Worm (Caenorhabditis elegans) whole organism, L2 larva: ENCODE results near the gene sma-4.

Experiments
- C34F6.9 ChIP-seq: fragments of 150-350 bp; optimal IDR thresholded peaks from 2 replicates; lab custom pipeline; 2014; ENCODE audit warnings: missing biosample characterization, missing genetic modification characterization
- R02D3.7 ChIP-seq: fragments of 150-350 bp; optimal IDR thresholded peaks from 2 replicates; lab custom pipeline; 2014; ENCODE audit warnings: missing biosample characterization, missing genetic modification characterization
- Y55F3AM.14 ChIP-seq: fragments of 200-800 bp; sonication (Bioruptor generic); optimal IDR thresholded peaks from 2 replicates; lab custom pipeline; 2018; ENCODE audit warnings: mild to moderate bottlenecking, missing genetic modification characterization, missing compliant biosample characterization
- alr-1 ChIP-seq: fragments of 150-350 bp; optimal IDR thresholded peaks from 2 replicates; lab custom pipeline; 2014; ENCODE audit warnings: missing biosample characterization, missing genetic modification characterization
- aly-2 ChIP-seq: fragments of 150-350 bp; optimal IDR thresholded peaks from 2 replicates; lab custom pipeline; 2014; ENCODE audit warnings: missing biosample characterization, missing genetic modification characterization
- ama-1 ChIP-seq: fragments of 150-350 bp; optimal IDR thresholded peaks from 2 replicates; lab custom pipeline; 2018; ENCODE audit warnings: inconsistent platforms
- blmp-1 ChIP-seq: sonication (generic microtip); optimal IDR thresholded peaks from 2 replicates; lab custom pipeline; 2017; ENCODE audit warnings: missing genetic modification characterization, mild to moderate bottlenecking, missing compliant biosample characterization, antibody characterized with exemption, moderate library complexity; ENCODE audit not compliant: insufficient read depth
- crh-2 ChIP-seq: sonication (generic microtip); optimal IDR thresholded peaks from 2 replicates; lab custom pipeline; 2017; ENCODE audit warnings: missing biosample characterization, missing genetic modification characterization
- egl-27 ChIP-seq: sonication (generic microtip); optimal IDR thresholded peaks from 3 replicates; lab custom pipeline; 2017; ENCODE audit warnings: missing biosample characterization, missing genetic modification reagents, missing genetic modification characterization
- elt-1 ChIP-seq: fragments of 150-350 bp; optimal IDR thresholded peaks from 2 replicates; lab custom pipeline; 2014; ENCODE audit warnings: missing biosample characterization, missing genetic modification characterization
- elt-3 ChIP-seq: sonication (generic microtip); optimal IDR thresholded peaks from 2 replicates; lab custom pipeline; 2017; ENCODE audit warnings: missing biosample characterization, missing genetic modification characterization
- fos-1 ChIP-seq: fragments of 150-350 bp; optimal IDR thresholded peaks from 2 replicates; lab custom pipeline; 2014; ENCODE audit warnings: missing biosample characterization, missing genetic modification characterization
- gmeb-1 ChIP-seq: fragments of 150-350 bp; optimal IDR thresholded peaks from 2 replicates; lab custom pipeline; 2014; ENCODE audit warnings: missing biosample characterization, missing genetic modification characterization
- lin-11 ChIP-seq: fragments of 150-350 bp; sonication (generic microtip); optimal IDR thresholded peaks from 2 replicates; lab custom pipeline; 2014; ENCODE audit warnings: missing biosample characterization, missing genetic modification characterization, inconsistent platforms, mixed read lengths
- lin-13 ChIP-seq: fragments of 150-350 bp; optimal IDR thresholded peaks from 2 replicates; lab custom pipeline; 2014; ENCODE audit warnings: missing biosample characterization, missing genetic modification reagents, missing genetic modification characterization
- lin-39 ChIP-seq: fragments of 150-350 bp; optimal IDR thresholded peaks from 2 replicates; lab custom pipeline; 2014; ENCODE audit warnings: missing biosample characterization, missing genetic modification reagents, missing genetic modification characterization
- lsy-2 ChIP-seq, 2 experiments: fragments of 150-350 bp in 1 of 2; sonication (generic microtip) in 1 of 2; optimal IDR thresholded peaks; 2 replicates each; lab custom pipeline; 2014 to 2017; ENCODE audit warnings: missing biosample characterization in 2 of 2, missing genetic modification characterization in 2 of 2
- mab-5 ChIP-seq: fragments of 150-350 bp; optimal IDR thresholded peaks from 2 replicates; lab custom pipeline; 2014; ENCODE audit warnings: missing biosample characterization, missing genetic modification characterization
- mdl-1 ChIP-seq, 2 experiments: fragments of 150-350 bp in 1 of 2; sonication (generic microtip) in 1 of 2; optimal IDR thresholded peaks; 2 replicates each; lab custom pipeline; 2017; ENCODE audit warnings: missing biosample characterization in 2 of 2, missing genetic modification characterization in 2 of 2
- nhr-10 ChIP-seq: sonication (generic microtip); optimal IDR thresholded peaks from 2 replicates; lab custom pipeline; 2017; ENCODE audit warnings: missing biosample characterization, missing genetic modification characterization
- nhr-11 ChIP-seq: fragments of 150-350 bp; optimal IDR thresholded peaks from 2 replicates; lab custom pipeline; 2014; ENCODE audit warnings: missing biosample characterization, missing genetic modification characterization
- nhr-12 ChIP-seq: fragments of 150-350 bp; optimal IDR thresholded peaks from 2 replicates; lab custom pipeline; 2014; ENCODE audit warnings: missing biosample characterization, missing genetic modification characterization
- nhr-129 ChIP-seq: fragments of 150-350 bp; optimal IDR thresholded peaks from 2 replicates; lab custom pipeline; 2014; ENCODE audit warnings: missing biosample characterization, missing genetic modification characterization
- nhr-21 ChIP-seq: fragments of 150-350 bp; optimal IDR thresholded peaks from 2 replicates; lab custom pipeline; 2014; ENCODE audit warnings: missing biosample characterization, missing genetic modification characterization
- nhr-23 ChIP-seq: fragments of 150-350 bp; optimal IDR thresholded peaks from 2 replicates; lab custom pipeline; 2014; ENCODE audit warnings: missing biosample characterization, missing genetic modification reagents, missing genetic modification characterization
- nhr-25 ChIP-seq: fragments of 150-350 bp; sonication (generic microtip); optimal IDR thresholded peaks from 3 replicates; lab custom pipeline; 2014; ENCODE audit warnings: missing biosample characterization, missing genetic modification characterization
- nhr-6 ChIP-seq: fragments of 150-350 bp; optimal IDR thresholded peaks from 2 replicates; lab custom pipeline; 2014; ENCODE audit warnings: missing biosample characterization, missing genetic modification characterization
- nhr-77 ChIP-seq: fragments of 150-350 bp; optimal IDR thresholded peaks from 2 replicates; lab custom pipeline; 2014; ENCODE audit warnings: missing biosample characterization, missing genetic modification characterization
- sem-4 ChIP-seq: fragments of 150-350 bp; optimal IDR thresholded peaks from 2 replicates; lab custom pipeline; 2014; ENCODE audit warnings: missing biosample characterization, missing genetic modification reagents, missing genetic modification characterization
- skn-1 ChIP-seq: sonication (generic microtip); optimal IDR thresholded peaks from 2 replicates; lab custom pipeline; 2017; ENCODE audit warnings: missing biosample characterization, missing genetic modification characterization
- sma-3 ChIP-seq: sonication (generic microtip); optimal IDR thresholded peaks from 2 replicates; lab custom pipeline; 2016; ENCODE audit warnings: missing genetic modification reagents, missing genetic modification characterization, missing compliant biosample characterization
- sma-9 ChIP-seq, 2 experiments: fragments of 150-350 bp in 1 of 2; sonication (generic microtip) in 1 of 2; optimal IDR thresholded peaks; 2 replicates each; lab custom pipeline; 2014 to 2016; ENCODE audit warnings: missing genetic modification characterization in 2 of 2, mild to moderate bottlenecking in 1 of 2, missing biosample characterization in 1 of 2, missing compliant biosample characterization in 1 of 2, missing genetic modification reagents in 1 of 2, moderate library complexity in 1 of 2
- snpc-4 ChIP-seq: fragments of 150-350 bp; optimal IDR thresholded peaks from 2 replicates; lab custom pipeline; 2014; ENCODE audit warnings: missing biosample characterization, missing genetic modification characterization
- unc-55 ChIP-seq: fragments of 150-350 bp; sonication (generic microtip); optimal IDR thresholded peaks from 3 replicates; lab custom pipeline; 2014; ENCODE audit warnings: missing biosample characterization, missing genetic modification reagents, missing genetic modification characterization
- ztf-1 ChIP-seq: fragments of 200-800 bp; sonication (Bioruptor generic); conservative IDR thresholded peaks from 2 replicates; pipeline ENCODE4 v1.3.6; 2022; ENCODE audit warnings: missing genetic modification characterization, missing compliant biosample characterization
- ztf-11 ChIP-seq: sonication (generic microtip); optimal IDR thresholded peaks from 2 replicates; lab custom pipeline; 2017; ENCODE audit warnings: missing biosample characterization, missing genetic modification characterization
- ztf-4 ChIP-seq: fragments of 150-350 bp; optimal IDR thresholded peaks from 2 replicates; lab custom pipeline; 2014; ENCODE audit warnings: missing biosample characterization, missing genetic modification characterization

The sma-4 gene

DNA sequence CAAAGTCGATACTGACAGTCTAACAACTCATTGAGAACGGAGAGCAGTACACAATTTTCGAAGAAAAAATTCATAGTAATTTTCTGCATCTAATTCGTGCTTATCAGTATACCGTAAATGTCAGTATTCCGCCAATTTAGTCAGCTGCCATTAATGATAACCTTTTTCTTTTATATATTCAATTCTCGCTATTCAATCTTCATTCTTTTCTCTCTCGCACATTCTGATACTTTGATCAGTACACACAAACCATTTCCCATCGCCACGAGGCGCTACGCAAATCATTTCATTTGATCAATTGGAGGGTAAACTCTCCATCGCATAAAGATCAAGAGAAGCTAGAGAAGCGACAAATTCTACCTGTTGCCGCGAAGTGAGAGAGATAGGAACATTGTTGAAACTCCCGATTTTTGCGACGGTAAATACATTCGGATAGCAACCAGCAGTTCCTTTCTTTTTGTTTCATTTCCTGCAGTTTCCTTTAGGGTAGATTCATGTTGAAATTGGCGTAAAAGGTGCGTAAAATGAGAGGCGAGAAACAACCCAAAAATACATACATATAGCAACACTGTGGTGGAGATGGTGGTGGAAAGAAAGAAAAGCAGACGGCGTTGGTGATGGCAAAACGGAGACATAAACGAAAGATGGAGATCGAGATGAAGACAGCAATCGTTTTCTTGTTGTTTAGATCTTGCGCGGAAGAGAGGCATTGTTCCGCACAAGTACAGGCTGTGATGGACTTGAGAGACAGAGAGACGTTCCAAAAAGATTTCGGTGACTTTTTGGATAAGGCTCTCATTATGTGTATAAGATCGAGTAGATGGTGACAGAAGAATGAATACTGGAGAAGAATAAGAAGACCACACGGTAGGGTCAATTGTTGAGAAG lies 22.4 kb downstream of the sma-4 start (continued):
- TF ChIP-seq ztf-4, result peak; percentile 24

DNA sequence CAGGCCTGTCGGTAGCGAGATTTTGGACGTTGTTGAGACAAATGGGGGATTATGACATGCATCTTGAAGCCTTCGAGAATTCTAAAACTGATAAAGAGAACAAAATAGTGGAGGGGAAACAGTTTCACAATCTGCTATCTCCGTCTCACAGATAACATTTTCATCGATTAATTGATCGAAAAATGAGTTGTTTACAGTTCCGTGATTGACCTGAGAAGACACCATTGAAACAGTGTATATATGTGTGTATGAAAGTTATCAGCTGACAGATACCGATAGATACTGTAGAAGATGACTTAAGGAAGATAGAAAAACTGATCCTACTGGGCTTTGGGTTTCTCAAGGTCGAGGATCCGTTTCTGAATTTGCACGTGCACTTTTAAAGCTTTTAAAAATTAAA lies 23.1 kb downstream of the sma-4 start:
- peak; percentile 41 for TF ChIP-seq fos-1 (tag; lab: Kevin White, UChicago)
- no peak for TF ChIP-seq elt-1 (tag; lab: Kevin White, UChicago)
- peak in 1 of 2 experiments; percentile 32 for TF ChIP-seq lsy-2 (tag; optimal IDR thresholded peaks at IDR 0.05; lab: Kevin White, UChicago)
- peak; percentile 25 for TF ChIP-seq crh-2 (tag; lab: Kevin White, UChicago)
- TF ChIP-seq blmp-1 (tag; lab: Kevin White, UChicago), result peak; percentile 49
- TF ChIP-seq nhr-129 (tag; lab: Kevin White, UChicago), result peak; percentile 26
- TF ChIP-seq skn-1 (tag; lab: Kevin White, UChicago), result peak; percentile 3
- TF ChIP-seq lin-39 (tag; lab: Kevin White, UChicago), result no peak
- TF ChIP-seq egl-27 (tag; lab: Kevin White, UChicago), result peak; percentile 59
- no peak for TF ChIP-seq elt-3 (tag; lab: Kevin White, UChicago)
- TF ChIP-seq gmeb-1 (tag; lab: Kevin White, UChicago), result peak; percentile 46
- TF ChIP-seq sma-9 (GFP tag; optimal IDR thresholded peaks at IDR 0.05; lab: Kevin White, UChicago), result peak; percentile 61
- no peak for TF ChIP-seq sma-9 (tag; optimal IDR thresholded peaks at IDR 0.05; lab: Kevin White, UChicago)

DNA sequence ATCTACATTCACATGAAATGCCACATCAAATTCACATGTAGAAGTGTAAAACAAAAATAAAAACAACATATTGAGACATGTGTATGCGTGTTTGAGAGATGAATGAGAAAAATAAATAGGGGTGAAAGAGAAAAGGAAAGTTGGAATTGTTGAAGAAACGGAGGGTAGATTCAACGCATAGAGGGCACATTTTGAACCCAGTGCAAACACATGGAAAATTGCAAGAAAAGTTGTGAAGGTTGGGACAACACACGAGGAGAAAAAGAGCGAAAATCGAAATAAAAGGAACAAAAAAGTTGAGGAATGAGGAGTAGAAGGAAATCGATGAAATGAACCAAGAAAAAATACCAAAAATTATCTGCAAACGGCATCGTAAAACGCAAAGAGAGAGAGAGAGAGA lies 23.6 kb downstream of the sma-4 start:
- TF ChIP-seq unc-55 (GFP tag; lab: Kevin White, UChicago) (no peak), C34F6.9 (peak; percentile 16), lin-13 (no peak), crh-2 (tag; lab: Kevin White, UChicago) (no peak), ztf-11 (tag; lab: Kevin White, UChicago) (no peak), sma-9 (GFP tag; optimal IDR thresholded peaks at IDR 0.05; lab: Kevin White, UChicago) (peak; percentile 6), sma-9 (tag; optimal IDR thresholded peaks at IDR 0.05; lab: Kevin White, UChicago) (no peak), ztf-1 (no peak), ztf-4 (no peak), R02D3.7 (no peak), ama-1 (lab: Kevin White, UChicago) (no peak)

DNA sequence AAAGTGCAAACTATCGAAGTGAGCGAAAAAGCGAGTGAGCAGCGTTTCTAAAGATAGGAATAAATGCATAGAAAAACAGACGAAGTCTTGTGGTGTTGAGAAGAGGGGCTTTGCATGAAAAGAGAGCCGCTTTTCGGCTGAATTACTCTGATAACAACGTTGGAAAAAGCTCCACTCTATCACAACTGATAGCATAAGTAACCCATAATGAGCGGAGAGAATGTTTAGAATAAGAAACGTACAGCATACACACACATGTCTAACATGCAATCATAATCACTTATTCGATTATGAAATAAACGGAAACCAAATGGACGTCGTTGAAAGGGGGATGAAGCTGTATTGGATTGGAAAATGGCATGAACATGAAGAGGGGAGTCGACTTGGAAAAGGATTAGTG lies 24.2 kb downstream of the sma-4 start:
- TF ChIP-seq fos-1 (tag; lab: Kevin White, UChicago), result peak; percentile 40
- TF ChIP-seq sma-9 (GFP tag; optimal IDR thresholded peaks at IDR 0.05; lab: Kevin White, UChicago), result peak; percentile 5
- no peak for TF ChIP-seq sma-9 (tag; optimal IDR thresholded peaks at IDR 0.05; lab: Kevin White, UChicago)
- no peak for TF ChIP-seq nhr-23

DNA sequence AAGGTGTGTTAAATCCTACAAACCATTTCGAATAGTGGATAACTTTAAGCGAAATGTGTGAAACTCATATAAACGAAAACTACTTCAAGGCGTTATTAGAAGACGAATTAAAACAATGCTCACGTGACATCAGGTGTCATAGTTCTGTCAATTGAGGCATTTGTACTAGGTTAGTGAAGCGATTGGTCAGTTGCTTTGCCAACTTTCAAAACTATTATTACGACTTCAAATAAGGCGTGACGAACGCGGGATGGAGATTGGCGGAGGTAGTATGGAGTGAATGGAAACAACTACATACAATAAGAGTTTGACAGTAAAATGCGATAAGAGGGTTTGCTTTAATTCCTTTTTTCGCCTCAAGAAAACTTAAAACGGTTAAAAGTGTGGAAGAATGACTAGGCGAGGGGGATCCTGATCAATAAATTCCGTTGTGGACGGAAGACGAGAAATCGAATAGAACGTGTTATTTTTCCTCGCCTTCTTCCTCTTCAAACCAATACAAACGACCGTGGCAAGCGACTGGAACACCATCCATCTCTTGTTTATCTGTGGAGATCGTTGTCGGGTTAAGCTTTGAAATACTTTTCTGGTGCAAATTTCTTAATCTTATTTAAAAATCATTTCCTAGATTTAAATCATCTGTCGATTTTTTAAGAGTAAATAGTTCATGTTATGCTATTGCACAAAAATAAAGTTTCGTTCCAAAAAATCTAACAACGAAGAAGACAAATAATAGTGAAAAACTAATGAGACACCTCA lies 25.0 kb downstream of the sma-4 start:
- TF ChIP-seq egl-27 (tag; lab: Kevin White, UChicago) (no peak), gmeb-1 (tag; lab: Kevin White, UChicago) (peak; percentile 28)
- TF ChIP-seq, all 48 proteins: peak for 1

DNA sequence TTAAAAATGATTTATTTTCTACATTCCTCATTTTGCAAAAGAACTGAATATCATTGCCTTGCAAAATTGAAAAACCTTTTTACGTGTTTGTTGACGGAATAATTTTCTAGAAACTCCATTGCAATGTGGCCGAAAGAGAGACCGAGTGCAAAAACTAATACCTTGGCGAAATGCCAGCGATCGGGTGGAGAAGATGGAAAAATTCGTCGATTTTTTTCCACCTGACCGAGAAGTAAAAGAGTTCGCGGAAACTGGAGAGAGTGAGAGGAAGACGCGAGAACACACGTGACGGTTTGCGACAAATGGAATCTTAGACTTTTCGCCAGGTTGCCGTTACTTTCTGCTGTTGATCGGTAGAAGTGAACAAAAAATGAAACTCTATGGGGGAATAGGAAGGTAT lies 25.6 kb downstream of the sma-4 start:
- no peak for TF ChIP-seq nhr-77 (tag; lab: Kevin White, UChicago)
- TF ChIP-seq mdl-1 (tag; optimal IDR thresholded peaks at IDR 0.05; lab: Kevin White, UChicago), result peak; percentile 42 to 63
- peak; percentile 78 for TF ChIP-seq nhr-129 (tag; lab: Kevin White, UChicago)
- no peak for TF ChIP-seq nhr-11 (tag; lab: Kevin White, UChicago)
- TF ChIP-seq lin-11 (tag; lab: Kevin White, UChicago), result peak; percentile 12
- TF ChIP-seq nhr-21, result peak; percentile 47
- TF ChIP-seq mab-5 (tag; lab: Kevin White, UChicago), result no peak
- no peak for TF ChIP-seq alr-1 (tag; lab: Kevin White, UChicago)
- TF ChIP-seq ztf-4, result no peak
- TF ChIP-seq sma-3 (GFP tag; lab: Kevin White, UChicago), result peak; percentile 39
- TF ChIP-seq Y55F3AM.14, result no peak
- TF ChIP-seq egl-27 (tag; lab: Kevin White, UChicago), result no peak
- peak; percentile 19 for TF ChIP-seq fos-1 (tag; lab: Kevin White, UChicago)
- TF ChIP-seq aly-2, result no peak
- TF ChIP-seq sem-4 (tag; lab: Kevin White, UChicago), result peak; percentile 37
- TF ChIP-seq C34F6.9, result peak; percentile 44
- TF ChIP-seq blmp-1 (tag; lab: Kevin White, UChicago), result peak; percentile 48
- peak; percentile 63 for TF ChIP-seq nhr-25
- TF ChIP-seq nhr-12 (tag; lab: Kevin White, UChicago), result no peak
- no peak for TF ChIP-seq snpc-4
- no peak for TF ChIP-seq nhr-10 (tag; lab: Kevin White, UChicago)
- TF ChIP-seq nhr-6 (tag; lab: Kevin White, UChicago), result no peak
- TF ChIP-seq ama-1 (lab: Kevin White, UChicago), result peak; percentile 58
- no peak for TF ChIP-seq skn-1 (tag; lab: Kevin White, UChicago)
- no peak for TF ChIP-seq unc-55 (GFP tag; lab: Kevin White, UChicago)
- no peak for TF ChIP-seq ztf-1
